Worm (Caenorhabditis elegans) whole organism, L3 larva: ENCODE measurements around the gene C07D10.6.
A peak's percentile ranks its signal among the peaks of the same experiment; 100 is the strongest.

Experiments used
- ZK546.5 ChIP-seq: sonication (generic microtip); optimal IDR thresholded peaks from 2 replicates; lab custom pipeline; 2017; ENCODE audit warnings: missing biosample characterization, missing genetic modification characterization
- ama-1 ChIP-seq: fragments of 150-350 bp; optimal IDR thresholded peaks from 2 replicates; lab custom pipeline; 2018
- ceh-16 ChIP-seq: sonication (generic microtip); optimal IDR thresholded peaks from 2 replicates; lab custom pipeline; 2017; ENCODE audit warnings: missing biosample characterization, missing genetic modification characterization
- ceh-28 ChIP-seq: fragments of 150-350 bp; optimal IDR thresholded peaks from 2 replicates; lab custom pipeline; 2014; ENCODE audit warnings: missing biosample characterization, missing genetic modification reagents, missing genetic modification characterization
- ceh-9 ChIP-seq: sonication (generic microtip); optimal IDR thresholded peaks from 2 replicates; lab custom pipeline; 2018; ENCODE audit warnings: missing biosample characterization, missing genetic modification characterization
- daf-12 ChIP-seq: fragments of 150-350 bp; optimal IDR thresholded peaks from 2 replicates; lab custom pipeline; 2014; ENCODE audit warnings: missing biosample characterization, missing genetic modification reagents, missing genetic modification characterization
- egl-27 ChIP-seq: sonication (generic microtip); optimal IDR thresholded peaks from 4 replicates; lab custom pipeline; 2017; ENCODE audit warnings: missing biosample characterization, missing genetic modification reagents, missing genetic modification characterization
- elt-3 ChIP-seq, 3 experiments: fragments of 150-350 bp in 1 of 3; sonication (generic microtip) in 2 of 3; optimal IDR thresholded peaks; 2 replicates in 2 of 3; 4 replicates in 1 of 3; lab custom pipeline; 2014 to 2017; ENCODE audit warnings: missing biosample characterization in 3 of 3, missing genetic modification characterization in 3 of 3
- eor-1 ChIP-seq, 2 experiments: fragments of 150-350 bp; optimal IDR thresholded peaks; 2 replicates each; lab custom pipeline; 2014 to 2018; ENCODE audit warnings: missing biosample characterization in 2 of 2, missing genetic modification characterization in 2 of 2
- fkh-2 ChIP-seq: fragments of 150-350 bp; optimal IDR thresholded peaks from 2 replicates; lab custom pipeline; 2014; ENCODE audit warnings: missing biosample characterization, missing genetic modification reagents, missing genetic modification characterization
- fos-1 ChIP-seq: fragments of 150-350 bp; optimal IDR thresholded peaks from 2 replicates; lab custom pipeline; 2014; ENCODE audit warnings: missing biosample characterization, missing genetic modification characterization
- jun-1 ChIP-seq: fragments of 150-350 bp; optimal IDR thresholded peaks from 2 replicates; lab custom pipeline; 2014; ENCODE audit warnings: missing biosample characterization, missing genetic modification reagents, missing genetic modification characterization
- lin-39 ChIP-seq: fragments of 150-350 bp; optimal IDR thresholded peaks from 2 replicates; lab custom pipeline; 2018; ENCODE audit warnings: missing biosample characterization, missing genetic modification reagents, missing genetic modification characterization
- lsy-12 ChIP-seq: sonication (generic microtip); optimal IDR thresholded peaks from 2 replicates; lab custom pipeline; 2016; ENCODE audit warnings: mild to moderate bottlenecking, missing genetic modification characterization, missing compliant biosample characterization
- mdl-1 ChIP-seq: fragments of 150-350 bp; optimal IDR thresholded peaks from 2 replicates; lab custom pipeline; 2014; ENCODE audit warnings: missing biosample characterization, missing genetic modification characterization
- nhr-11 ChIP-seq: fragments of 150-350 bp; optimal IDR thresholded peaks from 2 replicates; lab custom pipeline; 2014; ENCODE audit warnings: missing biosample characterization, missing genetic modification characterization
- nhr-12 ChIP-seq: fragments of 150-350 bp; optimal IDR thresholded peaks from 2 replicates; lab custom pipeline; 2014; ENCODE audit warnings: missing biosample characterization, missing genetic modification characterization
- nhr-23 ChIP-seq: fragments of 150-350 bp; optimal IDR thresholded peaks from 2 replicates; lab custom pipeline; 2014; ENCODE audit warnings: missing biosample characterization, missing genetic modification reagents, missing genetic modification characterization
- nhr-237 ChIP-seq: fragments of 150-350 bp; optimal IDR thresholded peaks from 2 replicates; lab custom pipeline; 2014; ENCODE audit warnings: missing biosample characterization, missing genetic modification characterization
- nhr-25 ChIP-seq: sonication (generic microtip); optimal IDR thresholded peaks from 2 replicates; lab custom pipeline; 2017; ENCODE audit warnings: missing biosample characterization, missing genetic modification characterization
- nhr-28 ChIP-seq: fragments of 150-350 bp; optimal IDR thresholded peaks from 2 replicates; lab custom pipeline; 2014; ENCODE audit warnings: missing biosample characterization, missing genetic modification characterization
- nhr-43 ChIP-seq: sonication (generic microtip); optimal IDR thresholded peaks from 2 replicates; lab custom pipeline; 2016; ENCODE audit warnings: mild to moderate bottlenecking, missing genetic modification characterization, missing compliant biosample characterization; ENCODE audit not compliant: poor library complexity, severe bottlenecking
- nhr-76 ChIP-seq: fragments of 150-350 bp; sonication (generic microtip); optimal IDR thresholded peaks from 5 replicates; lab custom pipeline; 2014; ENCODE audit warnings: missing biosample characterization, missing genetic modification characterization
- pqm-1 ChIP-seq: fragments of 150-350 bp; optimal IDR thresholded peaks from 2 replicates; lab custom pipeline; 2017; ENCODE audit warnings: missing biosample characterization, missing genetic modification characterization, inconsistent platforms
- snpc-4 ChIP-seq: fragments of 150-350 bp; optimal IDR thresholded peaks from 2 replicates; lab custom pipeline; 2014; ENCODE audit warnings: missing biosample characterization, missing genetic modification characterization
- tbx-2 ChIP-seq: sonication (generic microtip); optimal IDR thresholded peaks from 2 replicates; lab custom pipeline; 2016; ENCODE audit warnings: mild to moderate bottlenecking, missing genetic modification characterization, missing compliant biosample characterization
- unc-62 ChIP-seq: fragments of 150-350 bp; sonication (generic microtip); optimal IDR thresholded peaks from 4 replicates; lab custom pipeline; 2014; ENCODE audit warnings: missing biosample characterization, missing genetic modification reagents, missing genetic modification characterization
- zag-1 ChIP-seq: fragments of 150-350 bp; optimal IDR thresholded peaks from 2 replicates; lab custom pipeline; 2014; ENCODE audit warnings: missing biosample characterization, missing genetic modification characterization
- ztf-11 ChIP-seq: fragments of 150-350 bp; optimal IDR thresholded peaks from 2 replicates; lab custom pipeline; 2014; ENCODE audit warnings: missing biosample characterization, missing genetic modification characterization
- ztf-4 ChIP-seq: fragments of 150-350 bp; optimal IDR thresholded peaks from 2 replicates; lab custom pipeline; 2014; ENCODE audit warnings: missing biosample characterization, missing genetic modification characterization

Gene C07D10.6

DNA sequence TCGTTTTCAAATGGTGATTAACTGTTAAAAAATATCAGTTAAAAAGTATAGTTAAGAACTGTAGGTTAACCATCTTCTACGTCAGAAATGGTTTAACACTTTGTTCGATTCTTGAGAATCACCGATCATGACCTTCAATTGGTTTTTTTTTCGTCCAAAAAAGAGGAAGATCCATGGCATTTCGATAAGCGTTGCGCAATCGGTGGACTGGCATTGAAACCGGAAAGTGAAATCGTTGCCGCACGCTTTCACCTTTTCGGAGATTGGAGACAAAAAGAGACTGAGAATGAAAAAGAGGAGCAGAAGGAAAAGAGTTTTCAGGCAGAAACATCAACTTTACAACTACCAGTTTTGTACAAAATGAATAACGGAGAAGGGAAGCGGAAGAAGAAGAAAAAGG lies 26.1 kb downstream of the C07D10.6 start:
- no peak for TF ChIP-seq nhr-237 (tag; lab: Kevin White, UChicago)
- TF ChIP-seq nhr-23, result peak; percentile 45
- peak in 2 of 3 experiments; percentile 81 to 91 for TF ChIP-seq elt-3 (tag; optimal IDR thresholded peaks at IDR 0.05; lab: Kevin White, UChicago)
- TF ChIP-seq tbx-2, result no peak
- TF ChIP-seq zag-1 (tag; lab: Kevin White, UChicago), result no peak
- peak; percentile 94 for TF ChIP-seq nhr-25 (tag; lab: Kevin White, UChicago)

DNA sequence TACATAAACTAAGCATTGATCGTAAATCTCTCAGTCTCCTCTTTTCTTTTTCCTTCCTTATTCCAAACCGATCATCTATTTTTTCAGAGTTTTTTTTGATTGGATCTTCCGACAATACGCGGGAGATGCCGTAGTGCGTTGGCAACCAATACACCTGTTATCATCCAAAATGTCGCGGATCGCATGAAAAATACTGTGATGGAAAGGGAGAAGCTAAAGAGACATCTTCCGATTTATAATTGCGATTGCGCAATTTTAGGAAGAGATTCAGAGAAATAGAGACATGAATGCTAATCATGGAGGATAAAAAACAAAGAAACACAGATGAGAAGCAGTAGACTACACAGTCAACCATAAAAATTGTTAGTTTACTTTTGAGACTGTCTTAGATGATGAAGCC lies 27.3 kb downstream of the C07D10.6 start:
- TF ChIP-seq mdl-1 (tag; lab: Kevin White, UChicago), result no peak
- TF ChIP-seq nhr-23, result no peak
- TF ChIP-seq egl-27 (tag; lab: Kevin White, UChicago), result no peak
- no peak for TF ChIP-seq eor-1 (tag; optimal IDR thresholded peaks at IDR 0.05; lab: Kevin White, UChicago)
- TF ChIP-seq snpc-4, result no peak
- no peak for TF ChIP-seq unc-62 (GFP tag; lab: Kevin White, UChicago)
- TF ChIP-seq elt-3 (tag; optimal IDR thresholded peaks at IDR 0.05; lab: Kevin White, UChicago), result no peak
- TF ChIP-seq nhr-237 (tag; lab: Kevin White, UChicago), result no peak
- TF ChIP-seq ZK546.5 (tag; lab: Kevin White, UChicago), result no peak
- TF ChIP-seq lsy-12 (tag; lab: Kevin White, UChicago), result no peak
- no peak for TF ChIP-seq nhr-11
- TF ChIP-seq ceh-28 (tag; lab: Kevin White, UChicago), result no peak
- no peak for TF ChIP-seq ceh-16 (tag; lab: Kevin White, UChicago)
- TF ChIP-seq nhr-12, result no peak
- TF ChIP-seq fos-1 (tag; lab: Kevin White, UChicago), result no peak

DNA sequence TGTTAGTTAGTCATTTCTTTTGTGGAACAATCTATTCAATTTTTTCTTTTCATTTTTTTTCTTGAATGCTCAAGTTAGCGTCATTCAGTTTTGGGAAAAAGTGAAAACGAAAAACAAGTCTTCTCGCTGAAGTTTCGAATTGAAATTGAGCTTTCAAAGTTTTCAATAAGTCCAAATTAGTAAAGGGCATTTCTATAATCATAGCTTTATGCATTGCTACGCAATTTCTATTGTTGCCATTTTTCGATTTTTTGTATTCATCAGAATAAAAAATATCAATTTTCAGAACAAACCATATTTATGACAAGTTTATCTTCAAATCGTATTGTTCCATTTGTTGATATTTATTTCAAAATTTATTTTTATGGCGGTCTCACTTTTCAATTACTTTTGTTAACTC lies 29.1 kb downstream of the C07D10.6 start, which contains the start of gene srd-55:
Gene srd-55, plus strand, starts transcription at position 301 of the 400 bp plus-strand sequence.
- TF ChIP-seq ceh-28 (tag; lab: Kevin White, UChicago) (no peak), nhr-76 (tag; lab: Kevin White, UChicago) (no peak), daf-12 (tag; lab: Kevin White, UChicago) (no peak), ztf-4 (tag; lab: Kevin White, UChicago) (no peak), fos-1 (tag; lab: Kevin White, UChicago) (no peak), ztf-11 (tag; lab: Kevin White, UChicago) (no peak), ceh-9 (tag; lab: Kevin White, UChicago) (no peak), lin-39 (tag; lab: Kevin White, UChicago) (no peak)

DNA sequence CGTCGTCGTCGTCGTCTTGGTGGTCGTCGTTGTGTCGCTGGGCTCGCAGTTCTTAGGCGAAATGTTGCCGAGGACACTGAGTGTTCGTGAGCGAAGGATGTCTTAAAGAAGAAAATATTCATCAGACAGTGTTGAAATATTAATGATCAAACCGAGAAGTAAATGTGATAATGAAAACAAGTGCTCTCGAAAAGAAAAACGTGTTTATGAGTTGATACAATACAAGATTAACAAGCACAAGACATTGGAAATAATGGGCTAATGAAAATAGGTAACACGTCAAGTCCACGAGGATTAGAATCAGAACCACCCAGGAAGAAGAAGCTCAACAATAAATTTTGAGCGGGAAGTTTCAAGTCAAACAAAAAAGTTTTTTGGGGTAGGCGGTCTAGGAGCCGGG lies 32.8 kb downstream of the C07D10.6 start, which contains the start of gene K02A2.5:
Gene K02A2.5, minus strand, starts transcription at position 101 of the 400 bp plus-strand sequence.
- TF ChIP-seq ztf-4 (tag; lab: Kevin White, UChicago) (no peak), snpc-4 (no peak), nhr-25 (tag; lab: Kevin White, UChicago) (no peak), ceh-28 (tag; lab: Kevin White, UChicago) (no peak), ceh-16 (tag; lab: Kevin White, UChicago) (no peak)

DNA sequence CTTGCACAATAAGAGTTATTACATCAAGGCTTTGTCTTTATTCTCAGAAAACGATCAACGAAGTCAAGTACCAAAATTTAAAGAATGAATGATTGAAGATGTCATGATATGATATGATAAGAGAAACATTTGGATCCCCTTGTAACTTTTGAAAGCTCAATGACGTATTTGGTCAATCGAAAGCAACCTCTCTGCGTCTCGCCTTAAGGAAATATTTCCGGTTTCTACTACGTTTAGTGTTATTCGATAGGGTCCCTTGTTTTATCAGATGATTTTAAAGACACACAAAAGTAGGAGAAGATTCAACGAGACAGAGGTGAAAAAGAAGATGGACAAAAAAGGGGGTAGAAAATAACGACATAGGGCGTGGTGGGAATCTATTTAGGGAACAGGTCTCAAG lies 34.2 kb downstream of the C07D10.6 start:
- TF ChIP-seq ama-1, result no peak
- TF ChIP-seq nhr-43 (tag; lab: Kevin White, UChicago), result peak; percentile 44
- peak in 2 of 3 experiments; percentile 57 to 83 for TF ChIP-seq elt-3 (tag; optimal IDR thresholded peaks at IDR 0.05; lab: Kevin White, UChicago)
- peak; percentile 31 for TF ChIP-seq nhr-23
- no peak for TF ChIP-seq jun-1 (tag; lab: Kevin White, UChicago)
- TF ChIP-seq fkh-2, result no peak
- TF ChIP-seq nhr-25 (tag; lab: Kevin White, UChicago), result peak; percentile 43
- TF ChIP-seq, all 47 proteins: peak for 4

DNA sequence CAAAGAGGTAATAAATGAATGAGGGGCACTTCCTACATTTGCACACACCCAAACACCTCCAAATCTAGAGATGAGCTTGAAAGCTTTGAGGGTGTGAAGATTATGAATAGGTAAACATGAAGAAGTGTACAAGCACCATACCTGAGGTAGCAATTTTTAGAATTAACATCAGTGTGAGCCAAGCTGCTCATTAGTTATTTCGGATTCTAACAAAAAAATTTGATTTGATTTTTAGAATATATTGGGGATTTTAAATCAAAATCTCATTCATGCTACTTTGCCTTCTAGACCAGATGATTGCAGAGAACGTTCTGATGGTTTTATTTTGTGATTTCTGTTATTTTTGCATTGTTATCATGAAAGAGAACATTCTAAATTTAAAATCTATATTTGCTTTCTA lies 34.6 kb downstream of the C07D10.6 start:
- TF ChIP-seq pqm-1 (tag; lab: Kevin White, UChicago) (no peak), ztf-11 (tag; lab: Kevin White, UChicago) (no peak), jun-1 (tag; lab: Kevin White, UChicago) (no peak), eor-1 (tag; optimal IDR thresholded peaks at IDR 0.05; lab: Kevin White, UChicago) (no peak), nhr-28 (tag; lab: Kevin White, UChicago) (no peak), nhr-25 (tag; lab: Kevin White, UChicago) (no peak), nhr-76 (tag; lab: Kevin White, UChicago) (no peak), lsy-12 (tag; lab: Kevin White, UChicago) (no peak)
